Fruit fly (Drosophila melanogaster): ENCODE results near the gene NTPase.

Gene NTPase

dm6 chr2L:2884683-2885502, 757 bp downstream of the NTPase start (continued):
- TF ChIP-seq Camta (GFP tag; optimal IDR thresholded peaks at IDR 0.05) (no peak), CG18764 (GFP tag; optimal IDR thresholded peaks at IDR 0.05) (no peak), Meics (GFP tag; optimal IDR thresholded peaks at IDR 0.05) (peak; percentile 53), CG6272 (GFP tag; IDR thresholded peaks at IDR 0.05) (peak; percentile 47), Gsc (GFP tag; IDR thresholded peaks at IDR 0.05) (no peak), ttk (GFP tag; IDR thresholded peaks at IDR 0.05) (no peak), HLH3B (GFP tag; IDR thresholded peaks at IDR 0.05) (0 out of 2 replicates have a peak, but pooled peaks have one; percentile 10), Hr3 (GFP tag; optimal IDR thresholded peaks at IDR 0.05) (no peak), zen (tag; optimal IDR thresholded peaks at IDR 0.05) (no peak), Gug (GFP tag; IDR thresholded peaks at IDR 0.05) (peak; percentile 54; the same call in 2 of the 4 replicates), CG12219 (GFP tag; optimal IDR thresholded peaks at IDR 0.05) (peak; percentile 5), CG10209 (GFP tag; optimal IDR thresholded peaks at IDR 0.05) (no peak), CG14667 (GFP tag; IDR thresholded peaks at IDR 0.05) (no peak), CG6254 (GFP tag; optimal IDR thresholded peaks at IDR 0.05) (no peak), Xrp1 (GFP tag; IDR thresholded peaks at IDR 0.05) (peak; percentile 41; the same call in 1 of the 2 replicates), CG7745 (tag; optimal IDR thresholded peaks at IDR 0.05) (no peak), CG34376 (GFP tag; optimal IDR thresholded peaks at IDR 0.05) (peak; percentile 89), fu2 (GFP tag; optimal IDR thresholded peaks at IDR 0.05) (no peak), CG5180 (GFP tag; optimal IDR thresholded peaks at IDR 0.05) (no peak), CG10462 (GFP tag; optimal IDR thresholded peaks at IDR 0.05) (no peak), row (GFP tag; IDR thresholded peaks at IDR 0.05) (peak; percentile 78), CG9727 (GFP tag; optimal IDR thresholded peaks at IDR 0.05) (peak; percentile 39), crol (GFP tag; IDR thresholded peaks at IDR 0.05) (peak; percentile 48; the same call in 1 of the 2 replicates), Adf1 (GFP tag; IDR thresholded peaks at IDR 0.05) (peak; percentile 70), dysf (GFP tag; IDR thresholded peaks at IDR 0.05) (peak; percentile 50; the same call in 1 of the 3 replicates), Sry-δ (GFP tag; optimal IDR thresholded peaks at IDR 0.05) (no peak), chn (GFP tag; optimal IDR thresholded peaks at IDR 0.05) (peak; percentile 13), gsb-n (tag; optimal IDR thresholded peaks at IDR 0.05) (no peak), CG10543 (GFP tag; optimal IDR thresholded peaks at IDR 0.05) (peak; percentile 80), CG10366 (GFP tag; IDR thresholded peaks at IDR 0.05) (peak; percentile 16; the same call in 1 of the 2 replicates), Hr78 (GFP tag; optimal IDR thresholded peaks at IDR 0.05) (peak in 1 of 2 experiments; percentile 98), NC2α (GFP tag; optimal IDR thresholded peaks at IDR 0.05) (peak; percentile 50), ara (GFP tag; IDR thresholded peaks at IDR 0.05) (peak; percentile 39; the same call in 1 of the 2 replicates), Ssrp (tag; optimal IDR thresholded peaks at IDR 0.05) (no peak), BtbVII (GFP tag; optimal IDR thresholded peaks at IDR 0.05) (no peak), twi (tag; optimal IDR thresholded peaks at IDR 0.05) (peak; percentile 22), CG13123 (GFP tag; optimal IDR thresholded peaks at IDR 0.05) (no peak), Hmr (GFP tag; optimal IDR thresholded peaks at IDR 0.05) (peak; percentile 58), CG42726 (GFP tag; IDR thresholded peaks at IDR 0.05; ENCODE audit: partially characterized antibody) (peak; percentile 70; the same call in 1 of the 2 replicates), Dip3 (GFP tag; optimal IDR thresholded peaks at IDR 0.05) (no peak), ci (GFP tag; IDR thresholded peaks at IDR 0.05) (peak; percentile 86), CG4328 (GFP tag; optimal IDR thresholded peaks at IDR 0.05) (peak; percentile 46), ems (GFP tag; optimal IDR thresholded peaks at IDR 0.05) (peak; percentile 30), al (GFP tag; IDR thresholded peaks at IDR 0.05) (peak; percentile 33; the same call in 1 of the 2 replicates), Hr51 (GFP tag; optimal IDR thresholded peaks at IDR 0.05) (no peak), CG2875 (GFP tag; optimal IDR thresholded peaks at IDR 0.05) (no peak), MBD-R2 (GFP tag; IDR thresholded peaks at IDR 0.05) (peak; percentile 74), seq (GFP tag; IDR thresholded peaks at IDR 0.05) (no peak), en (GFP tag; optimal IDR thresholded peaks at IDR 0.05) (no peak)

Data from whole organism, embryonic.